Fruit fly (Drosophila melanogaster): ENCODE measurements around the gene PK2-R2.

DNA sequence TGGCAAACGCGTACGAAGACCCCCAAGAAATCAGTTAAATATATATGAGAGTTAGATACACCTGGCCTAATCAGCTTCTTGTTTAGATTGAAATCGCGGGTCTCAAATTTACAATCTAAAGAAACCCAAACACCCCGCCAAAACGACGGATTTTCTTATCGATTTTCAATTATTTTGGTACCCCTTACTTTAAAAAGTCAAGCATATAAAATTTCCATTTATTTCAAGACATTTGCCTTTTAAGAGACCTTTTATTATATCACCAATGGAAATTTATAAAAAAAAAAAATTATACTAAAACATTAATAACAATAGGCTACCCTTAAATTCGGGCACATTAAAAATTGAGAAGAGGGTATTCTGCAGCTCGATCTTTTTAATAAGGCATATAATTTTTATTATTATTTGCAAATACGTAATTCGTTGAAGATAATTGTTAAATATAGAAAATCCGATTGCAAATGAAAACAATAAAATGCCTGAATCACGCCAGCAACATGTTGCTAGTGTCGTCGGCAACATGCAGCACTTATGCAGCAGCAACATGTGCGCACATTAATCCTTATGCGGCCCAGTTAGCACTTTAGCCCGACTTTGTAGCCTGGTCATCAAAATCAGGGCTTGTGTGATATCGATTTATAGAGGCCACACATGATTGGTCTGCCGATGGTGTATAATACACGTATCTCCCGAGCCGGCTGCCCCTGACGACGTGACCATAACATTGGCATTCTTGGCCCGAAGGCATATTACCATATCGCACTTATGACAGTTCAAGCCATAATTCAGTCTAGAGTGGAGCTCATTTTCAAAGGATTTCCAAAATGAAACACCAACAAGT is 38.1 kb upstream of the PK2-R2 start, which contains the start of the genes Lip3 and CG34309:
- TF ChIP-seq usp (GFP tag; optimal IDR thresholded peaks at IDR 0.05) (no peak), pan (optimal IDR thresholded peaks at IDR 0.05) (peak; percentile 53)
